Fruit fly (Drosophila melanogaster) whole organism, embryonic: Measurements from ENCODE around the gene brat.

Experiments used
- Bgb ChIP-seq: fragments of 200-800 bp; sonication (Bioruptor generic); IDR thresholded peaks from 2 replicates; pipeline ENCODE4 v1.3.6; 2022; ENCODE audit warnings: missing biosample characterization, missing genetic modification characterization; ENCODE audit not compliant: partially characterized antibody
- BtbVII ChIP-seq: fragments of 200-800 bp; sonication (Bioruptor generic); optimal IDR thresholded peaks from 3 replicates; lab custom pipeline; 2017; ENCODE audit warnings: missing biosample characterization, mild to moderate bottlenecking, missing genetic modification characterization
- CG10209 ChIP-seq: fragments of 200-800 bp; sonication (Bioruptor generic); optimal IDR thresholded peaks from 3 replicates; lab custom pipeline; 2017; ENCODE audit warnings: missing biosample characterization, mild to moderate bottlenecking, missing genetic modification characterization, missing genetic modification reagents
- CG11398 ChIP-seq: fragments of 200-800 bp; sonication (Bioruptor generic); optimal IDR thresholded peaks from 2 replicates; lab custom pipeline; 2016; ENCODE audit warnings: missing biosample characterization, missing genetic modification characterization
- CG12155 ChIP-seq: fragments of 200-800 bp; sonication (Bioruptor generic); optimal IDR thresholded peaks from 3 replicates; lab custom pipeline; 2016; ENCODE audit warnings: missing biosample characterization, missing genetic modification characterization
- CG12219 ChIP-seq: fragments of 200-800 bp; sonication (Bioruptor generic); optimal IDR thresholded peaks from 3 replicates; lab custom pipeline; 2018; ENCODE audit warnings: missing biosample characterization, mild to moderate bottlenecking, missing genetic modification characterization
- CG14014 ChIP-seq: fragments of 200-800 bp; sonication (Bioruptor generic); IDR thresholded peaks from 2 replicates; pipeline ENCODE4 v1.3.6; 2022; ENCODE audit warnings: missing biosample characterization, missing genetic modification characterization
- CG14860 ChIP-seq: fragments of 200-800 bp; sonication (Bioruptor generic); IDR thresholded peaks from 3 replicates; pipeline ENCODE4 v1.3.6; 2022; ENCODE audit warnings: missing biosample characterization, missing genetic modification characterization; ENCODE audit not compliant: partially characterized antibody
- CG16813 ChIP-seq: fragments of 200-800 bp; sonication (Bioruptor generic); IDR thresholded peaks from 3 replicates; pipeline ENCODE4 v1.3.6; 2022; ENCODE audit warnings: missing biosample characterization, missing genetic modification characterization; ENCODE audit not compliant: partially characterized antibody
- CG16815 ChIP-seq: fragments of 200-800 bp; sonication (Bioruptor generic); optimal IDR thresholded peaks from 3 replicates; lab custom pipeline; 2017; ENCODE audit warnings: missing biosample characterization, mild to moderate bottlenecking, missing genetic modification characterization
- CG17802 ChIP-seq: fragments of 200-800 bp; sonication (Bioruptor generic); optimal IDR thresholded peaks from 2 replicates; lab custom pipeline; 2018; ENCODE audit warnings: missing biosample characterization, mild to moderate bottlenecking, missing genetic modification characterization, moderate library complexity
- CG2199 ChIP-seq: fragments of 200-800 bp; sonication (Bioruptor generic); IDR thresholded peaks from 3 replicates; pipeline ENCODE4 v1.3.6; 2022; ENCODE audit warnings: missing biosample characterization, missing genetic modification characterization
- CG34376 ChIP-seq: fragments of 200-800 bp; sonication (Bioruptor generic); optimal IDR thresholded peaks from 2 replicates; lab custom pipeline; 2018; ENCODE audit warnings: missing biosample characterization, mild to moderate bottlenecking, missing genetic modification characterization
- CG3726 ChIP-seq: fragments of 200-800 bp; sonication (Bioruptor generic); IDR thresholded peaks from 3 replicates; pipeline ENCODE4, ENCODE4 v1.3.6; 2022; ENCODE audit warnings: missing biosample characterization, missing genetic modification characterization
- CG3995 ChIP-seq: fragments of 200-800 bp; sonication (Bioruptor generic); optimal IDR thresholded peaks from 3 replicates; lab custom pipeline; 2016; ENCODE audit warnings: missing biosample characterization, missing genetic modification characterization
- CG4282 ChIP-seq: fragments of 200-800 bp; sonication (Bioruptor generic); optimal IDR thresholded peaks from 2 replicates; lab custom pipeline; 2016; ENCODE audit warnings: missing biosample characterization, missing genetic modification characterization
- CG7357 ChIP-seq: fragments of 200-800 bp; sonication (Bioruptor generic); IDR thresholded peaks from 3 replicates; pipeline ENCODE4 v1.3.6; 2022; ENCODE audit warnings: missing biosample characterization, missing genetic modification characterization
- CG7372 ChIP-seq: fragments of 200-800 bp; sonication (Bioruptor generic); IDR thresholded peaks from 2 replicates; pipeline ENCODE4 v1.3.6; 2022; ENCODE audit warnings: missing biosample characterization, missing genetic modification characterization
- CG9727 ChIP-seq: fragments of 200-800 bp; sonication (Bioruptor generic); optimal IDR thresholded peaks from 3 replicates; lab custom pipeline; 2017; ENCODE audit warnings: missing biosample characterization, mild to moderate bottlenecking, missing genetic modification characterization
- Camta ChIP-seq: fragments of 200-800 bp; sonication (Bioruptor generic); optimal IDR thresholded peaks from 2 replicates; lab custom pipeline; 2016; ENCODE audit warnings: missing biosample characterization, missing genetic modification characterization
- Dfd ChIP-seq, 2 experiments: fragments of >200 bp; optimal IDR thresholded peaks; 2 replicates each; lab custom pipeline; 2017; ENCODE audit warnings: missing biosample characterization in 2 of 2, missing genetic modification characterization in 2 of 2
- H15 ChIP-seq: fragments of 200-800 bp; sonication (Bioruptor generic); IDR thresholded peaks from 3 replicates; pipeline ENCODE4 v1.3.6; 2022; ENCODE audit warnings: missing biosample characterization, missing genetic modification characterization
- Kr ChIP-seq: fragments of 200-800 bp; sonication (Bioruptor generic); optimal IDR thresholded peaks from 2 replicates; lab custom pipeline; 2017; ENCODE audit warnings: missing biosample characterization, mild to moderate bottlenecking, missing genetic modification characterization
- Meics ChIP-seq: fragments of 200-800 bp; sonication (Bioruptor generic); optimal IDR thresholded peaks from 2 replicates; lab custom pipeline; 2017; ENCODE audit warnings: missing biosample characterization, mild to moderate bottlenecking, missing genetic modification characterization
- NfI ChIP-seq: fragments of 200-800 bp; sonication (Bioruptor generic); optimal IDR thresholded peaks from 3 replicates; lab custom pipeline; 2018; ENCODE audit warnings: missing biosample characterization, mild to moderate bottlenecking, missing genetic modification characterization, moderate library complexity
- Sox100B ChIP-seq: fragments of 200-800 bp; sonication (Bioruptor generic); optimal IDR thresholded peaks from 3 replicates; lab custom pipeline; 2018; ENCODE audit warnings: missing biosample characterization, mild to moderate bottlenecking, missing genetic modification characterization
- bigmax ChIP-seq: fragments of 200-800 bp; sonication (Bioruptor generic); optimal IDR thresholded peaks from 2 replicates; lab custom pipeline; 2018; ENCODE audit warnings: missing biosample characterization, mild to moderate bottlenecking, missing genetic modification characterization
- bsh ChIP-seq, 2 experiments: fragments of 200-800 bp; sonication (Bioruptor generic); optimal IDR thresholded peaks; 2 replicates each; lab custom pipeline; 2017 to 2018; ENCODE audit warnings: mild to moderate bottlenecking in 2 of 2, missing biosample characterization in 2 of 2, missing genetic modification characterization in 2 of 2, moderate library complexity in 1 of 2
- chif ChIP-seq, 2 experiments: fragments of 200-800 bp; sonication (Bioruptor generic); optimal IDR thresholded peaks; 3 replicates each; lab custom pipeline; 2016; ENCODE audit warnings: missing biosample characterization in 2 of 2, missing genetic modification characterization in 2 of 2
- cwo ChIP-seq: fragments of 200-800 bp; sonication (Bioruptor generic); optimal IDR thresholded peaks from 3 replicates; lab custom pipeline; 2017; ENCODE audit warnings: missing biosample characterization, missing genetic modification characterization, mild to moderate bottlenecking, moderate library complexity, missing genetic modification reagents
- danr ChIP-seq: fragments of 200-800 bp; sonication (Bioruptor generic); IDR thresholded peaks from 2 replicates; pipeline ENCODE4 v1.3.6; 2022; ENCODE audit warnings: missing biosample characterization, missing genetic modification characterization
- en ChIP-seq: fragments of 200-800 bp; sonication (Bioruptor generic); optimal IDR thresholded peaks from 2 replicates; lab custom pipeline; 2016; ENCODE audit warnings: missing biosample characterization, missing genetic modification characterization
- fd64A ChIP-seq: fragments of 200-800 bp; sonication (Bioruptor generic); optimal IDR thresholded peaks from 3 replicates; lab custom pipeline; 2018; ENCODE audit warnings: missing biosample characterization, mild to moderate bottlenecking, missing genetic modification characterization
- fu2 ChIP-seq: fragments of 200-800 bp; sonication (Bioruptor generic); optimal IDR thresholded peaks from 2 replicates; lab custom pipeline; 2016; ENCODE audit warnings: missing biosample characterization, missing genetic modification characterization
- gce ChIP-seq: fragments of 200-800 bp; sonication (Bioruptor generic); IDR thresholded peaks from 3 replicates; pipeline ENCODE4 v1.3.6; 2022; ENCODE audit warnings: missing biosample characterization, missing genetic modification characterization
- grn ChIP-seq: fragments of 200-800 bp; sonication (Bioruptor generic); optimal IDR thresholded peaks from 3 replicates; lab custom pipeline; 2017; ENCODE audit warnings: missing biosample characterization, missing genetic modification characterization
- hb ChIP-seq: fragments of 200-800 bp; sonication (Bioruptor generic); IDR thresholded peaks from 3 replicates; pipeline ENCODE4 v1.3.6; 2022; ENCODE audit warnings: missing biosample characterization, missing genetic modification characterization; ENCODE audit not compliant: partially characterized antibody
- insv ChIP-seq, 2 experiments: fragments of 200-800 bp; sonication (Bioruptor generic); optimal IDR thresholded peaks; 3 replicates each; lab custom pipeline; 2016 to 2018; ENCODE audit warnings: missing biosample characterization in 2 of 2, missing genetic modification characterization in 2 of 2
- lmd ChIP-seq: fragments of 200-800 bp; sonication (Bioruptor generic); IDR thresholded peaks from 2 replicates; pipeline ENCODE4 v1.3.6; 2022; ENCODE audit warnings: missing biosample characterization, missing genetic modification characterization
- luna ChIP-seq: fragments of 200-800 bp; sonication (Bioruptor generic); optimal IDR thresholded peaks from 2 replicates; lab custom pipeline; 2016; ENCODE audit warnings: missing biosample characterization, missing genetic modification characterization
- mirr ChIP-seq: fragments of 200-800 bp; sonication (Bioruptor generic); optimal IDR thresholded peaks from 3 replicates; lab custom pipeline; 2018; ENCODE audit warnings: missing biosample characterization, mild to moderate bottlenecking, missing genetic modification characterization
- nerfin-1 ChIP-seq: fragments of 200-800 bp; sonication (Bioruptor generic); optimal IDR thresholded peaks from 3 replicates; lab custom pipeline; 2019; ENCODE audit warnings: missing biosample characterization, mild to moderate bottlenecking, missing genetic modification characterization, moderate library complexity
- nerfin-2 ChIP-seq: fragments of 200-800 bp; sonication (Bioruptor generic); IDR thresholded peaks from 2 replicates; pipeline ENCODE4 v1.3.6; 2022; ENCODE audit warnings: missing biosample characterization, missing genetic modification characterization; ENCODE audit not compliant: partially characterized antibody
- pfk ChIP-seq: fragments of 200-800 bp; sonication (Bioruptor generic); optimal IDR thresholded peaks from 2 replicates; lab custom pipeline; 2018; ENCODE audit warnings: missing biosample characterization, mild to moderate bottlenecking, missing genetic modification characterization, moderate library complexity
- pho ChIP-seq: fragments of 200-800 bp; sonication (Bioruptor generic); optimal IDR thresholded peaks from 2 replicates; lab custom pipeline; 2016; ENCODE audit warnings: missing biosample characterization, missing genetic modification characterization
- repo ChIP-seq: fragments of 200-800 bp; sonication (Bioruptor generic); optimal IDR thresholded peaks from 2 replicates; lab custom pipeline; 2016; ENCODE audit warnings: missing biosample characterization, missing genetic modification characterization
- sd ChIP-seq: fragments of 200-800 bp; sonication (Bioruptor generic); optimal IDR thresholded peaks from 3 replicates; lab custom pipeline; 2018; ENCODE audit warnings: missing biosample characterization, mild to moderate bottlenecking, missing genetic modification characterization, moderate library complexity
- shn ChIP-seq: fragments of 200-800 bp; sonication (Bioruptor generic); optimal IDR thresholded peaks from 3 replicates; lab custom pipeline; 2016; ENCODE audit warnings: missing biosample characterization, missing genetic modification characterization
- sr ChIP-seq: fragments of 200-800 bp; sonication (Bioruptor generic); IDR thresholded peaks from 3 replicates; pipeline ENCODE4 v1.3.6; 2022; ENCODE audit warnings: missing biosample characterization, missing genetic modification characterization
- trem ChIP-seq: fragments of 200-800 bp; optimal IDR thresholded peaks from 3 replicates; lab custom pipeline; 2019; ENCODE audit warnings: missing biosample characterization, mild to moderate bottlenecking, missing genetic modification characterization, moderate library complexity
- unpg ChIP-seq: fragments of 200-800 bp; sonication (Bioruptor generic); optimal IDR thresholded peaks from 3 replicates; lab custom pipeline; 2018; ENCODE audit warnings: missing biosample characterization, mild to moderate bottlenecking, missing genetic modification characterization, moderate library complexity
- zfh1 ChIP-seq: fragments of 200-800 bp; sonication (Bioruptor generic); IDR thresholded peaks from 3 replicates; pipeline ENCODE4 v1.3.6; 2022; ENCODE audit warnings: missing biosample characterization, missing genetic modification characterization

brat gene

DNA sequence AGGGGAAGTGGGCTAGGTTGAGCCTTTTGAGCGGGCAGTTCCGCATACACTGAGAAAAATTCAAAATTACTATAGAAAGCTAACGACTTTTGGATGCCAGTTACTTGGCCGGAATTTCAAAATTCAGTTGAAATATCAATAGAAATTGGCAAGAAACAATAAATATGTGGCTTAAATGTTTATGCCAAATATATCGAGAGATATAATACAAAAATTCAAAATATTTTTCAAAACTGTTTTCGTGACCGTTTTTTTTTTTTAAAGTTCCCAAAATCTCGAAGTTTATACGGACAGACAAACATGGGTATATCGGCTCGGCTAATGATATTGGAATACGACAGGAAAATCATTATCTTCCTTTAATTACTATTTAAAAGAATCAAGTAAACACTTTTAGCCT is 12.6 kb upstream of the brat start (continued):
- TF ChIP-seq BtbVII (peak; percentile 52), CG10209 (GFP tag; lab: Kevin White, UChicago) (no peak), lmd (GFP tag; lab: Robert Waterston, UW) (peak; percentile 47), fu2 (no peak), H15 (no peak), CG12219 (GFP tag; lab: Kevin White, UChicago) (no peak), CG7372 (no peak), CG11398 (GFP tag; lab: Kevin White, UChicago) (no peak), Sox100B (no peak), CG34376 (GFP tag; lab: Kevin White, UChicago) (no peak), en (no peak), pho (peak; percentile 35), luna (GFP tag; lab: Kevin White, UChicago) (no peak), chif (GFP tag; optimal IDR thresholded peaks at IDR 0.05; lab: Kevin White, UChicago) (peak in 1 of 2 experiments; percentile 12), pfk (no peak), CG16813 (GFP tag; lab: Robert Waterston, UW) (no peak), trem (tag; lab: Kevin White, UChicago) (no peak), gce (GFP tag; lab: Robert Waterston, UW) (no peak), CG9727 (GFP tag; lab: Kevin White, UChicago) (peak; percentile 44), CG7357 (GFP tag; lab: Robert Waterston, UW) (no peak), cwo (GFP tag; lab: Kevin White, UChicago) (no peak), zfh1 (GFP tag; lab: Robert Waterston, UW) (no peak), CG14014 (GFP tag; lab: Robert Waterston, UW) (no peak), CG2199 (GFP tag; lab: Robert Waterston, UW) (no peak), CG3995 (GFP tag; lab: Kevin White, UChicago) (no peak), CG4282 (GFP tag; lab: Kevin White, UChicago) (no peak), Meics (GFP tag; lab: Kevin White, UChicago) (peak; percentile 60), nerfin-2 (no peak), repo (GFP tag; lab: Kevin White, UChicago) (no peak), danr (GFP tag; lab: Robert Waterston, UW) (no peak), bigmax (GFP tag; lab: Kevin White, UChicago) (no peak), Dfd (GFP tag; optimal IDR thresholded peaks at IDR 0.05; lab: Kevin White, UChicago) (no peak), fd64A (GFP tag; lab: Kevin White, UChicago) (no peak), insv (GFP tag; optimal IDR thresholded peaks at IDR 0.05; lab: Kevin White, UChicago) (no peak), CG14860 (GFP tag; lab: Robert Waterston, UW) (no peak), Camta (GFP tag; lab: Kevin White, UChicago) (peak; percentile 21), NfI (GFP tag; lab: Kevin White, UChicago) (no peak), unpg (GFP tag; lab: Kevin White, UChicago) (peak; percentile 24), Kr (no peak), bsh (GFP tag; optimal IDR thresholded peaks at IDR 0.05; lab: Kevin White, UChicago) (peak; percentile 3 to 25), nerfin-1 (no peak), hb (GFP tag; lab: Robert Waterston, UW) (no peak), grn (GFP tag; lab: Kevin White, UChicago) (no peak), Bgb (GFP tag; lab: Robert Waterston, UW) (no peak), sr (no peak), sd (no peak), CG3726 (GFP tag; lab: Robert Waterston, UW) (no peak), CG17802 (tag; lab: Kevin White, UChicago) (no peak), mirr (no peak), shn (GFP tag; lab: Kevin White, UChicago) (no peak), CG12155 (GFP tag; lab: Kevin White, UChicago) (no peak), CG16815 (no peak)
